Fruit fly (Drosophila melanogaster) whole organism, embryonic: Measurements from ENCODE around the gene cbt.
A peak's percentile ranks its signal among the peaks of the same experiment; 100 is the strongest.

ENCODE experiments used
- CG10267 ChIP-seq: fragments of 200-800 bp; sonication (Bioruptor generic); optimal IDR thresholded peaks from 2 replicates; lab custom pipeline; 2018; ENCODE audit warnings: missing biosample characterization, mild to moderate bottlenecking, missing genetic modification characterization, moderate library complexity
- CG12659 ChIP-seq: fragments of 200-800 bp; sonication (Bioruptor generic); optimal IDR thresholded peaks from 3 replicates; lab custom pipeline; 2017; ENCODE audit warnings: mild to moderate bottlenecking, missing biosample characterization, missing genetic modification reagents, missing genetic modification characterization
- CG12769 ChIP-seq: fragments of 200-800 bp; sonication (Bioruptor generic); optimal IDR thresholded peaks from 2 replicates; lab custom pipeline; 2019; ENCODE audit warnings: missing biosample characterization, mild to moderate bottlenecking, missing genetic modification characterization, moderate library complexity
- CG12942 ChIP-seq: fragments of 200-800 bp; sonication (Bioruptor generic); optimal IDR thresholded peaks from 3 replicates; lab custom pipeline; 2016; ENCODE audit warnings: missing biosample characterization, missing genetic modification characterization
- CG14965 ChIP-seq: fragments of 200-800 bp; sonication (Bioruptor generic); optimal IDR thresholded peaks from 2 replicates; lab custom pipeline; 2016; ENCODE audit warnings: missing biosample characterization, missing genetic modification characterization, borderline replicate concordance
- CG1602 ChIP-seq: fragments of 200-800 bp; sonication (Bioruptor generic); optimal IDR thresholded peaks from 3 replicates; lab custom pipeline; 2016; ENCODE audit warnings: missing biosample characterization, missing genetic modification characterization
- CG17612 ChIP-seq: fragments of 200-800 bp; sonication (Bioruptor generic); IDR thresholded peaks from 2 replicates; pipeline ENCODE4 v1.3.6; 2022; ENCODE audit warnings: missing biosample characterization, missing genetic modification characterization
- CG2199 ChIP-seq: fragments of 200-800 bp; sonication (Bioruptor generic); IDR thresholded peaks from 3 replicates; pipeline ENCODE4 v1.3.6; 2022; ENCODE audit warnings: missing biosample characterization, missing genetic modification characterization
- CG4360 ChIP-seq: fragments of 200-800 bp; sonication (Bioruptor generic); IDR thresholded peaks from 2 replicates; pipeline ENCODE4 v1.3.6; 2022; ENCODE audit warnings: missing biosample characterization, missing genetic modification characterization
- CG7372 ChIP-seq: fragments of 200-800 bp; sonication (Bioruptor generic); IDR thresholded peaks from 2 replicates; pipeline ENCODE4 v1.3.6; 2022; ENCODE audit warnings: missing biosample characterization, missing genetic modification characterization
- CG7786 ChIP-seq: fragments of 200-800 bp; sonication (Bioruptor generic); optimal IDR thresholded peaks from 2 replicates; lab custom pipeline; 2016; ENCODE audit warnings: missing biosample characterization, missing genetic modification characterization
- CG7839 ChIP-seq: fragments of 200-800 bp; sonication (Bioruptor generic); optimal IDR thresholded peaks from 3 replicates; lab custom pipeline; 2018; ENCODE audit warnings: missing biosample characterization, mild to moderate bottlenecking, missing genetic modification characterization, moderate library complexity
- CG8478 ChIP-seq: fragments of >200 bp; optimal IDR thresholded peaks from 2 replicates; lab custom pipeline; 2018
- CG9437 ChIP-seq: fragments of 200-800 bp; sonication (Bioruptor generic); optimal IDR thresholded peaks from 2 replicates; lab custom pipeline; 2018; ENCODE audit warnings: missing biosample characterization, mild to moderate bottlenecking, missing genetic modification characterization
- CG9609 ChIP-seq: fragments of 200-800 bp; sonication (Bioruptor generic); optimal IDR thresholded peaks from 3 replicates; lab custom pipeline; 2016; ENCODE audit warnings: missing biosample characterization, missing genetic modification characterization
- Ets65A ChIP-seq: fragments of 200-800 bp; sonication (Bioruptor generic); peaks from one replicate; lab custom pipeline; 2016; ENCODE audit warnings: missing biosample characterization, missing genetic modification characterization
- Gug ChIP-seq: fragments of 200-800 bp; sonication (Bioruptor generic); IDR thresholded peaks from 4 replicates; pipeline ENCODE4 v1.3.6; 2022; ENCODE audit warnings: missing biosample characterization, missing genetic modification characterization
- HLHmδ ChIP-seq: fragments of 200-800 bp; sonication (Bioruptor generic); optimal IDR thresholded peaks from 2 replicates; lab custom pipeline; 2018; ENCODE audit warnings: missing biosample characterization, mild to moderate bottlenecking, missing genetic modification characterization, moderate library complexity
- Myb ChIP-seq: fragments of 200-800 bp; sonication (Bioruptor generic); optimal IDR thresholded peaks from 2 replicates; lab custom pipeline; 2016; ENCODE audit warnings: missing biosample characterization, missing genetic modification characterization
- Optix ChIP-seq: fragments of 200-800 bp; sonication (Bioruptor generic); IDR thresholded peaks from 3 replicates; pipeline ENCODE4 v1.3.6; 2022; ENCODE audit warnings: missing biosample characterization, missing genetic modification characterization
- Poxn ChIP-seq: fragments of 200-800 bp; sonication (Bioruptor generic); IDR thresholded peaks from 2 replicates; pipeline ENCODE4 v1.3.6; 2022; ENCODE audit warnings: missing biosample characterization, missing genetic modification characterization
- Stat92E ChIP-seq, 3 experiments: fragments of >200 bp in 2 of 3; fragments of 200-800 bp in 1 of 3; sonication (Bioruptor generic) in 1 of 3; optimal IDR thresholded peaks; 2 replicates each; lab custom pipeline; 2017 to 2019; ENCODE audit warnings: missing biosample characterization in 3 of 3, missing genetic modification characterization in 3 of 3, mild to moderate bottlenecking in 1 of 3, moderate library complexity in 1 of 3
- Vsx1 ChIP-seq: fragments of 200-800 bp; sonication (Bioruptor generic); optimal IDR thresholded peaks from 2 replicates; lab custom pipeline; 2017; ENCODE audit warnings: missing biosample characterization, mild to moderate bottlenecking, missing genetic modification characterization, missing genetic modification reagents
- ato ChIP-seq: fragments of 200-800 bp; sonication (Bioruptor generic); IDR thresholded peaks from 2 replicates; pipeline ENCODE4 v1.3.6; 2022; ENCODE audit warnings: missing biosample characterization, missing genetic modification characterization; ENCODE audit not compliant: partially characterized antibody
- chif ChIP-seq, 2 experiments: fragments of 200-800 bp; sonication (Bioruptor generic); optimal IDR thresholded peaks; 3 replicates each; lab custom pipeline; 2016; ENCODE audit warnings: missing biosample characterization in 2 of 2, missing genetic modification characterization in 2 of 2
- crc ChIP-seq: fragments of 200-800 bp; sonication (Bioruptor generic); optimal IDR thresholded peaks from 2 replicates; lab custom pipeline; 2016; ENCODE audit warnings: missing biosample characterization, missing genetic modification characterization
- da ChIP-seq: fragments of 200-800 bp; sonication (Bioruptor generic); optimal IDR thresholded peaks from 2 replicates; lab custom pipeline; 2016; ENCODE audit warnings: missing biosample characterization, missing genetic modification characterization
- dmrt11E ChIP-seq: fragments of 200-800 bp; sonication (Bioruptor generic); optimal IDR thresholded peaks from 3 replicates; lab custom pipeline; 2018; ENCODE audit warnings: missing biosample characterization, mild to moderate bottlenecking, missing genetic modification characterization, moderate library complexity
- dysf ChIP-seq: fragments of 200-800 bp; sonication (Bioruptor generic); IDR thresholded peaks from 3 replicates; pipeline ENCODE4 v1.3.6; 2022; ENCODE audit warnings: missing biosample characterization, missing genetic modification characterization
- exex ChIP-seq: fragments of 200-800 bp; sonication (Bioruptor generic); optimal IDR thresholded peaks from 4 replicates; lab custom pipeline; 2018; ENCODE audit warnings: missing biosample characterization, mild to moderate bottlenecking, missing genetic modification characterization, moderate library complexity
- inv ChIP-seq: fragments of 200-800 bp; sonication (Bioruptor generic); IDR thresholded peaks from 2 replicates; pipeline ENCODE4 v1.3.6; 2022; ENCODE audit warnings: missing biosample characterization, missing genetic modification characterization; ENCODE audit not compliant: partially characterized antibody
- lbe ChIP-seq: fragments of 200-800 bp; sonication (Bioruptor generic); optimal IDR thresholded peaks from 2 replicates; lab custom pipeline; 2016; ENCODE audit warnings: missing biosample characterization, mild to moderate bottlenecking, missing genetic modification characterization
- lmd ChIP-seq: fragments of 200-800 bp; sonication (Bioruptor generic); IDR thresholded peaks from 2 replicates; pipeline ENCODE4 v1.3.6; 2022; ENCODE audit warnings: missing biosample characterization, missing genetic modification characterization
- pan ChIP-seq, 4 experiments: fragments of >200 bp in 3 of 4; fragments of 200-800 bp in 1 of 4; sonication (Bioruptor generic) in 1 of 4; optimal IDR thresholded peaks in 3 of 4; IDR thresholded peaks in 1 of 4; 2 replicates each; pipeline versions ENCODE4 v1.3.6 to Lab custom; 2017 to 2022; ENCODE audit warnings: missing biosample characterization in 2 of 4, missing genetic modification characterization in 2 of 4, mixed read lengths in 1 of 4
- pho ChIP-seq: fragments of 200-800 bp; sonication (Bioruptor generic); optimal IDR thresholded peaks from 2 replicates; lab custom pipeline; 2016; ENCODE audit warnings: missing biosample characterization, missing genetic modification characterization
- pita ChIP-seq: fragments of 200-800 bp; sonication (Bioruptor generic); optimal IDR thresholded peaks from 2 replicates; lab custom pipeline; 2017; ENCODE audit warnings: missing biosample characterization, mild to moderate bottlenecking, missing genetic modification characterization
- pum ChIP-seq: fragments of 200-800 bp; sonication (Bioruptor generic); optimal IDR thresholded peaks from 2 replicates; lab custom pipeline; 2016; ENCODE audit warnings: missing biosample characterization, missing genetic modification characterization
- pzg ChIP-seq: fragments of 200-800 bp; sonication (Bioruptor generic); optimal IDR thresholded peaks from 3 replicates; lab custom pipeline; 2018; ENCODE audit warnings: missing biosample characterization, mild to moderate bottlenecking, missing genetic modification characterization, moderate library complexity
- sim ChIP-seq: fragments of 200-800 bp; sonication (Bioruptor generic); IDR thresholded peaks from 2 replicates; pipeline ENCODE4 v1.3.6; 2022; ENCODE audit warnings: missing biosample characterization, missing genetic modification characterization
- sna ChIP-seq: fragments of 200-800 bp; sonication (Bioruptor generic); IDR thresholded peaks from 2 replicates; pipeline ENCODE4 v1.3.6; 2022; ENCODE audit warnings: missing biosample characterization, missing genetic modification characterization; ENCODE audit not compliant: partially characterized antibody
- ssp ChIP-seq: fragments of 200-800 bp; sonication (Bioruptor generic); IDR thresholded peaks from 2 replicates; pipeline ENCODE4 v1.3.6; 2022; ENCODE audit warnings: missing biosample characterization, missing genetic modification characterization
- tgo ChIP-seq: fragments of 200-800 bp; sonication (Bioruptor generic); IDR thresholded peaks from 3 replicates; pipeline ENCODE4 v1.3.6; 2022; ENCODE audit warnings: missing biosample characterization, missing genetic modification characterization
- trem ChIP-seq: fragments of 200-800 bp; optimal IDR thresholded peaks from 3 replicates; lab custom pipeline; 2019; ENCODE audit warnings: missing biosample characterization, mild to moderate bottlenecking, missing genetic modification characterization, moderate library complexity
- ttk ChIP-seq: fragments of 200-800 bp; sonication (Bioruptor generic); IDR thresholded peaks from 2 replicates; pipeline ENCODE4 v2.1.2; 2022; ENCODE audit warnings: missing biosample characterization, missing genetic modification characterization
- z ChIP-seq: fragments of 200-800 bp; sonication (Bioruptor generic); IDR thresholded peaks from 3 replicates; pipeline ENCODE4 v1.3.6; 2022; ENCODE audit warnings: missing biosample characterization, missing genetic modification characterization

cbt gene

DNA sequence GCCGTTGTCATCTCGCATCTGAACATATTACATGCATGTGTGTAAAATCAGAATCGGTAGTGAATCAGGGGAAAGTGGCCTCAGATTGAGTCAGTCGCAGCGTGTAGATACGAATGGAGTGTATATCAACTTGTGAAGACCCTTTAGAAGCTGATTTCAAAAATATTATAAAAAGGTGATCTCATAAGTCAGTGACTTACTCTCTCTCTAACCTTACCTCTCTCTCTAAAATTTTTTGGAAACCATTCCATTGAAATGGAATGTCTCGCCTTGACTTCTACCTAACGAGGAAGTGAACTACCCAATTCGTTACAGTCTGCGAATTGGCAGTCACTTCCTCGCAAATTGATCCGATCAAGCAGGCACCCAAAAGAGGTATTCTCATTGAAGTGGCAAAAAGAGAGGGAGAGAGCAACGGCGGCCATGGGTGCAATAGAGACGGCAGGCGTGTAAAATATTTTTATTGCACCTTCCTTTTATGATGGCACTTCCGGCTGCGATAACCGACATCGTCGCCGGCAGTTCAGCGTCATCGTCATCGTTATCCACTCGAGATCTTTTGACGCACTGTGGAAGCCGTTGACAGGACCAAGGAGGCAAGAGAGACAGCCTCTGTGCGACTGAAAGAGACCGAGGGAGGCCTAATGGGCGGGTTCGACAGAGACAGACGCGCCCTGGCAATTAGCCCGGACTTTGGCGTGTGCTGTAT lies 38.6 kb upstream of the cbt start (continued):
- no peak for TF ChIP-seq pho (GFP tag; lab: Kevin White, UChicago)
- TF ChIP-seq pan (optimal IDR thresholded peaks at IDR 0.05; lab: Kevin White, UChicago): no peak
- no peak for TF ChIP-seq pan (GFP tag; optimal IDR thresholded peaks at IDR 0.05 in 1 of 2, IDR thresholded peaks at IDR 0.05 in 1 of 2)
- 0 out of 3 replicates have a peak, but pooled peaks have one; percentile 7 for TF ChIP-seq dysf
- no peak for TF ChIP-seq chif (GFP tag; optimal IDR thresholded peaks at IDR 0.05; lab: Kevin White, UChicago)
- TF ChIP-seq pzg (GFP tag; lab: Kevin White, UChicago): no peak
- TF ChIP-seq CG17612 (GFP tag; lab: Robert Waterston, UW): no peak
- TF ChIP-seq z (GFP tag; lab: Robert Waterston, UW): no peak

- TF ChIP-seq CG7839 (peak; percentile 79), pita (no peak), CG12942 (GFP tag; lab: Kevin White, UChicago) (peak; percentile 71), Optix (GFP tag; lab: Robert Waterston, UW) (peak; percentile 59; the same call in 1 of the 3 replicates), sim (peak; percentile 63; the same call in 1 of the 2 replicates), Ets65A (GFP tag; lab: Kevin White, UChicago) (peak; percentile 67), CG4360 (GFP tag; lab: Robert Waterston, UW) (peak; percentile 32; the same call in 1 of the 2 replicates), CG2199 (GFP tag; lab: Robert Waterston, UW) (peak; percentile 64; the same call in 1 of the 3 replicates), Gug (GFP tag; lab: Robert Waterston, UW) (peak; percentile 75), CG12769 (tag; lab: Kevin White, UChicago) (peak; percentile 89), CG9609 (GFP tag; lab: Kevin White, UChicago) (peak; percentile 43), CG10267 (peak; percentile 73), Vsx1 (GFP tag; lab: Kevin White, UChicago) (peak; percentile 28), CG14965 (GFP tag; lab: Kevin White, UChicago) (no peak), ato (no peak), crc (peak; percentile 62), inv (GFP tag; lab: Robert Waterston, UW) (no peak), CG12659 (GFP tag; lab: Kevin White, UChicago) (peak; percentile 72), ttk (GFP tag; lab: Robert Waterston, UW) (peak; percentile 71), CG7372 (GFP tag; lab: Robert Waterston, UW) (peak; percentile 64), HLHmδ (no peak), Stat92E (GFP tag; optimal IDR thresholded peaks at IDR 0.05; lab: Kevin White, UChicago) (no peak), CG1602 (GFP tag; lab: Kevin White, UChicago) (peak; percentile 65), pum (GFP tag; lab: Kevin White, UChicago) (peak; percentile 50), CG7786 (GFP tag; lab: Kevin White, UChicago) (peak; percentile 59), tgo (GFP tag; lab: Robert Waterston, UW) (peak; percentile 62), Poxn (GFP tag; lab: Robert Waterston, UW) (no peak), Myb (GFP tag; lab: Kevin White, UChicago) (peak; percentile 23), lmd (GFP tag; lab: Robert Waterston, UW) (peak; percentile 77), da (GFP tag; lab: Kevin White, UChicago) (peak; percentile 37), trem (peak; percentile 75), lbe (GFP tag; lab: Kevin White, UChicago) (no peak), ssp (GFP tag; lab: Robert Waterston, UW) (peak; percentile 57), CG8478 (no peak), sna (GFP tag; lab: Robert Waterston, UW) (no peak), dmrt11E (tag; lab: Kevin White, UChicago) (peak; percentile 77), CG9437 (GFP tag; lab: Kevin White, UChicago) (peak; percentile 50), exex (tag; lab: Kevin White, UChicago) (no peak)
Observed at dm6 chr2L:516032-516993, 36.8 kb upstream of the cbt start.
